4 worm cellular contexts compared by ENCODE assay signal in genomic region chrIV:11644705-11645104, ce11.
TF ChIP-seq lines count a peak whose summit lies in the region.

No protein-coding gene starts in this region.

TF ChIP-seq in whole organism, L1 larva, 84 proteins besides CTCF, POLR2A, EP300 and RAD21:
- TF ChIP-seq mef-2 (tag; optimal IDR thresholded peaks at IDR 0.05; lab: Kevin White, UChicago) (no peak), hlh-17 (GFP tag; optimal IDR thresholded peaks at IDR 0.05; lab: Kevin White, UChicago; ENCODE audit: borderline replicate concordance) (peak; percentile 29)

TF ChIP-seq in whole organism, L3 larva, 47 proteins besides CTCF, POLR2A, EP300 and RAD21:
- TF ChIP-seq ama-1 (optimal IDR thresholded peaks at IDR 0.05; lab: Kevin White, UChicago) (peak; percentile 14), unc-62 (GFP tag; optimal IDR thresholded peaks at IDR 0.05; lab: Kevin White, UChicago) (no peak)
TF ChIP-seq in whole organism, L3 larva: peak in this region for 1.

TF ChIP-seq in whole organism, L4 larva, 104 proteins besides CTCF, POLR2A, EP300 and RAD21 (continues in another document):
- TF ChIP-seq tra-1 (GFP tag; IDR thresholded peaks at IDR 0.05; lab: Robert Waterston, UW) (0 out of 2 replicates have a peak, but pooled peaks have one; percentile 37), dpl-1 (GFP tag; optimal IDR thresholded peaks at IDR 0.05; lab: Kevin White, UChicago) (no peak), nhr-41 (GFP tag; IDR thresholded peaks at IDR 0.05; lab: Robert Waterston, UW) (no peak), cey-2 (tag; optimal IDR thresholded peaks at IDR 0.05; lab: Kevin White, UChicago; ENCODE audit: borderline replicate concordance, insufficient read depth) (no peak), ztf-11 (tag; optimal IDR thresholded peaks at IDR 0.05; lab: Kevin White, UChicago) (no peak), Y105C5A.15 (GFP tag; IDR thresholded peaks at IDR 0.05; lab: Robert Waterston, UW) (no peak), zfp-2 (tag; optimal IDR thresholded peaks at IDR 0.05; lab: Kevin White, UChicago) (no peak), dve-1 (tag; optimal IDR thresholded peaks at IDR 0.05; lab: Kevin White, UChicago; ENCODE audit: insufficient read depth) (no peak), zip-11 (GFP tag; IDR thresholded peaks at IDR 0.05; lab: Robert Waterston, UW) (no peak), Y5F2A.4 (GFP tag; optimal IDR thresholded peaks at IDR 0.05; lab: Kevin White, UChicago) (no peak), attf-4 (tag; optimal IDR thresholded peaks at IDR 0.05; lab: Kevin White, UChicago) (no peak), ztf-7 (tag; optimal IDR thresholded peaks at IDR 0.05; lab: Kevin White, UChicago) (no peak), nhr-11 (tag; optimal IDR thresholded peaks at IDR 0.05; lab: Kevin White, UChicago) (no peak), dmd-9 (GFP tag; IDR thresholded peaks at IDR 0.05; lab: Robert Waterston, UW) (no peak), nhr-77 (tag; optimal IDR thresholded peaks at IDR 0.05; lab: Kevin White, UChicago) (no peak), fos-1 (tag; optimal IDR thresholded peaks at IDR 0.05; lab: Kevin White, UChicago) (no peak), lir-3 (tag; optimal IDR thresholded peaks at IDR 0.05; lab: Kevin White, UChicago) (no peak), daf-19 (GFP tag; conservative IDR thresholded peaks at IDR 0.05; lab: Robert Waterston, UW) (no peak), spr-1 (tag; optimal IDR thresholded peaks at IDR 0.05; lab: Kevin White, UChicago) (no peak), ama-1 (optimal IDR thresholded peaks at IDR 0.05; lab: Kevin White, UChicago) (peak; percentile 0), Y75B8A.6 (GFP tag; IDR thresholded peaks at IDR 0.05; lab: Robert Waterston, UW) (no peak), daf-16 (GFP tag; optimal IDR thresholded peaks at IDR 0.05; lab: Kevin White, UChicago) (peak in 1 of 2 experiments; percentile 33), daf-16 (tag; optimal IDR thresholded peaks at IDR 0.05; lab: Kevin White, UChicago) (no peak), ctbp-1 (GFP tag; IDR thresholded peaks at IDR 0.05; lab: Robert Waterston, UW) (0 out of 2 replicates have a peak, but pooled peaks have one; percentile 24), spr-3 (GFP tag; optimal IDR thresholded peaks at IDR 0.05; lab: Kevin White, UChicago) (no peak), T26A8.4 (GFP tag; IDR thresholded peaks at IDR 0.05; lab: Robert Waterston, UW) (no peak), duxl-1 (tag; optimal IDR thresholded peaks at IDR 0.05; lab: Kevin White, UChicago; ENCODE audit: poor library complexity) (no peak), unc-62 (GFP tag; optimal IDR thresholded peaks at IDR 0.05 in 1 of 2; lab: Kevin White, UChicago) (peak in 1 of 2 experiments; percentile 53), unc-62 (tag; optimal IDR thresholded peaks at IDR 0.05; lab: Kevin White, UChicago) (no peak), pha-4 (GFP tag; IDR thresholded peaks at IDR 0.05; lab: Robert Waterston, UW) (no peak), pha-4 (tag; optimal IDR thresholded peaks at IDR 0.05; lab: Kevin White, UChicago) (no peak), ceh-32 (tag; optimal IDR thresholded peaks at IDR 0.05; lab: Kevin White, UChicago; ENCODE audit: poor library complexity) (no peak), ceh-62 (tag; optimal IDR thresholded peaks at IDR 0.05; lab: Kevin White, UChicago) (no peak), nhr-48 (tag; optimal IDR thresholded peaks at IDR 0.05; lab: Kevin White, UChicago) (no peak), F10B5.3 (tag; optimal IDR thresholded peaks at IDR 0.05; lab: Kevin White, UChicago) (no peak), ces-1 (GFP tag; optimal IDR thresholded peaks at IDR 0.05; lab: Kevin White, UChicago) (no peak), sdz-12 (GFP tag; optimal IDR thresholded peaks at IDR 0.05; lab: Kevin White, UChicago) (no peak), vab-7 (GFP tag; IDR thresholded peaks at IDR 0.05; lab: Robert Waterston, UW) (no peak), mes-2 (tag; optimal IDR thresholded peaks at IDR 0.05; lab: Kevin White, UChicago; ENCODE audit: poor library complexity, severe bottlenecking) (no peak), dmd-6 (GFP tag; IDR thresholded peaks at IDR 0.05; lab: Robert Waterston, UW) (no peak), lin-38 (GFP tag; IDR thresholded peaks at IDR 0.05; lab: Robert Waterston, UW) (no peak), ceh-82 (tag; optimal IDR thresholded peaks at IDR 0.05; lab: Kevin White, UChicago) (no peak), zag-1 (tag; optimal IDR thresholded peaks at IDR 0.05; lab: Kevin White, UChicago) (no peak), lsy-2 (tag; optimal IDR thresholded peaks at IDR 0.05; lab: Kevin White, UChicago) (peak in 1 of 2 experiments; percentile 53)

TF ChIP-seq in whole organism, young adult, 124 proteins besides CTCF, POLR2A, EP300 and RAD21:
- TF ChIP-seq nhr-90 (tag; optimal IDR thresholded peaks at IDR 0.05; lab: Kevin White, UChicago) (no peak), cebp-1 (GFP tag; IDR thresholded peaks at IDR 0.05; lab: Robert Waterston, UW) (0 out of 2 replicates have a peak, but pooled peaks have one; percentile 22), cebp-1 (tag; optimal IDR thresholded peaks at IDR 0.05; lab: Kevin White, UChicago) (peak; percentile 21), F52B5.7 (tag; optimal IDR thresholded peaks at IDR 0.05; lab: Kevin White, UChicago) (peak; percentile 13)
